Fruit fly (Drosophila melanogaster) whole organism: ENCODE results near the gene CG33767.

Source experiments
- CG8478 ChIP-seq: fragments of >200 bp; optimal IDR thresholded peaks from 2 replicates; lab custom pipeline; 2018; ENCODE audit warnings: inconsistent platforms
- Dll ChIP-seq: fragments of >200 bp; optimal IDR thresholded peaks from 2 replicates; lab custom pipeline; 2017
- EcR ChIP-seq, 2 experiments: fragments of >200 bp; optimal IDR thresholded peaks; 2 replicates each; lab custom pipeline; 2017; ENCODE audit warnings: missing biosample characterization in 2 of 2, missing genetic modification characterization in 2 of 2, missing genetic modification reagents in 2 of 2
- pan ChIP-seq: fragments of >200 bp; optimal IDR thresholded peaks from 2 replicates; lab custom pipeline; 2017
- psq ChIP-seq: fragments of >200 bp; optimal IDR thresholded peaks from 2 replicates; lab custom pipeline; 2017
- usp ChIP-seq: fragments of >200 bp; optimal IDR thresholded peaks from 2 replicates; lab custom pipeline; 2017; ENCODE audit warnings: missing biosample characterization, missing genetic modification characterization, mixed read lengths

DNA sequence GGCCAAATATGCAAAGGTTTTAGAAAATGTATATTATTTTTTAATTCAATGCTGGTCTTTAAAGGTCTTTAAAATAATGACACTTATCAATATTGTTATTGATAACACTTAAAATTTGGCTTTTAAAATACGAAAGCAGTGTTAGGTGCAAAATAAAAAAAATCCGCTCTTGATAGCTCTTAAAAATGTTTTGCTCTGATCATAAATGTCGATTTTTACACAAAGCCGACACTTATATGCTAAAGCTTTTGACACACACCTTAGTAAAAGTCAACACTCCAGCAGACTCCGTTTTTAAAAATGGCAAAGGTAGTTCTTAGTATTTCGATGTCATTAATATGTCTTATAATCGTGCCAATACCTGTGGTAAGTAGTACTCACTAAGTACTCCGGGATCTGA, 780 bp upstream of the CG33767 start, which contains the start of gene CG33766:
- TF ChIP-seq CG8478 (lab: Kevin White, UChicago) (no peak), usp (no peak), EcR (GFP tag; optimal IDR thresholded peaks at IDR 0.05; lab: Kevin White, UChicago) (no peak), pan (lab: Kevin White, UChicago) (no peak), Dll (no peak), psq (no peak)
